Worm (Caenorhabditis elegans) whole organism, midembryonic: ENCODE results near the gene ama-1.

Source experiments
- T22C8.4 ChIP-seq: fragments of 200-800 bp; sonication (Bioruptor generic); IDR thresholded peaks from 2 replicates; pipeline ENCODE4 v1.3.6; 2022; ENCODE audit warnings: missing genetic modification characterization, missing compliant biosample characterization
- cog-1 ChIP-seq: sonication (generic microtip); optimal IDR thresholded peaks from 2 replicates; lab custom pipeline; 2016; ENCODE audit warnings: missing genetic modification characterization, missing compliant biosample characterization
- flt-1 ChIP-seq: fragments of 200-800 bp; sonication (Bioruptor generic); IDR thresholded peaks from 2 replicates; pipeline ENCODE4 v1.3.6; 2022; ENCODE audit warnings: missing genetic modification characterization, missing compliant biosample characterization
- klf-2 ChIP-seq: fragments of 200-800 bp; sonication (Bioruptor generic); conservative IDR thresholded peaks from 2 replicates; pipeline ENCODE4 v1.3.6; 2022; ENCODE audit warnings: missing genetic modification reagents, missing genetic modification characterization, missing compliant biosample characterization
- ref-1 ChIP-seq: fragments of 200-800 bp; sonication (Bioruptor generic); conservative IDR thresholded peaks from 2 replicates; pipeline ENCODE4 v1.3.6; 2022; ENCODE audit warnings: missing genetic modification reagents, missing genetic modification characterization, missing compliant biosample characterization
- ztf-23 ChIP-seq: fragments of 200-800 bp; sonication (Bioruptor generic); IDR thresholded peaks from 2 replicates; pipeline ENCODE4 v1.3.6; 2022; ENCODE audit warnings: missing genetic modification reagents, missing genetic modification characterization, missing compliant biosample characterization

ce11 chrIV:4215349-4215748, 32.5 kb upstream of the ama-1 start:
- TF ChIP-seq flt-1 (GFP tag; lab: Robert Waterston, UW) (no peak), ref-1 (GFP tag; lab: Robert Waterston, UW) (no peak), T22C8.4 (GFP tag; lab: Robert Waterston, UW) (no peak), klf-2 (GFP tag; lab: Robert Waterston, UW) (no peak), cog-1 (tag; lab: Kevin White, UChicago) (no peak), ztf-23 (no peak)
